Fruit fly (Drosophila melanogaster) whole organism, wandering third instar larva: ENCODE results near the gene CheA29a.

Experiments used
- CG32264 ChIP-seq: fragments of 200-800 bp; sonication (Bioruptor generic); optimal IDR thresholded peaks from 2 replicates; lab custom pipeline; 2016; ENCODE audit warnings: missing biosample characterization, missing genetic modification characterization
- CG9705 ChIP-seq: fragments of 200-800 bp; sonication (Bioruptor generic); optimal IDR thresholded peaks from 2 replicates; lab custom pipeline; 2018; ENCODE audit warnings: missing biosample characterization, mild to moderate bottlenecking, missing genetic modification characterization
- CrebA ChIP-seq: fragments of 200-800 bp; sonication (Bioruptor generic); optimal IDR thresholded peaks from 2 replicates; lab custom pipeline; 2016; ENCODE audit warnings: missing biosample characterization, mild to moderate bottlenecking, missing genetic modification characterization, borderline replicate concordance
- Dfd ChIP-seq: fragments of >200 bp; optimal IDR thresholded peaks from 2 replicates; lab custom pipeline; 2017; ENCODE audit warnings: missing biosample characterization, missing genetic modification characterization
- HLH106 ChIP-seq: fragments of 200-800 bp; optimal IDR thresholded peaks from 3 replicates; lab custom pipeline; 2019; ENCODE audit warnings: missing biosample characterization, mild to moderate bottlenecking, missing genetic modification characterization, moderate library complexity
- Hnf4 ChIP-seq: fragments of 200-800 bp; sonication (Bioruptor generic); optimal IDR thresholded peaks from 2 replicates; lab custom pipeline; 2016; ENCODE audit warnings: missing biosample characterization, mild to moderate bottlenecking, missing genetic modification characterization
- Jra ChIP-seq: sonication (Bioruptor generic); optimal IDR thresholded peaks from 2 replicates; lab custom pipeline; 2016; ENCODE audit warnings: missing biosample characterization, missing genetic modification characterization
- Myc ChIP-seq: fragments of >200 bp; optimal IDR thresholded peaks from 2 replicates; lab custom pipeline; 2017
- N ChIP-seq: fragments of >200 bp; optimal IDR thresholded peaks from 2 replicates; lab custom pipeline; 2018; ENCODE audit warnings: missing biosample characterization, missing external identifiers, missing genetic modification characterization
- Vsx2 ChIP-seq: fragments of 200-300, 225-300 bp; sonication (Bioruptor generic); optimal IDR thresholded peaks from 2 replicates; lab custom pipeline; 2018; ENCODE audit warnings: missing biosample characterization, missing genetic modification characterization; ENCODE audit not compliant: partially characterized antibody
- h ChIP-seq: fragments of 200-800 bp; sonication (Bioruptor generic); optimal IDR thresholded peaks from 3 replicates; lab custom pipeline; 2016; ENCODE audit warnings: missing biosample characterization, mild to moderate bottlenecking, missing genetic modification characterization
- sv ChIP-seq: fragments of 200-800 bp; sonication (Bioruptor generic); optimal IDR thresholded peaks from 3 replicates; lab custom pipeline; 2016; ENCODE audit warnings: missing biosample characterization, missing genetic modification characterization
- usp ChIP-seq: fragments of >200 bp; optimal IDR thresholded peaks from 2 replicates; lab custom pipeline; 2017; ENCODE audit warnings: missing biosample characterization, missing genetic modification characterization
- woc ChIP-seq: sonication (Bioruptor generic); optimal IDR thresholded peaks from 2 replicates; lab custom pipeline; 2016; ENCODE audit warnings: missing biosample characterization, mild to moderate bottlenecking, missing genetic modification characterization

dm6 chr2L:8451497-8451896 is 25.7 kb upstream of the CheA29a start:
- no peak for TF ChIP-seq CG32264
- TF ChIP-seq Hnf4 (GFP tag; lab: Kevin White, UChicago): peak; percentile 4
- no peak for TF ChIP-seq woc (GFP tag; lab: Kevin White, UChicago)
- no peak for TF ChIP-seq h (GFP tag; lab: Kevin White, UChicago)
- TF ChIP-seq Myc (lab: Kevin White, UChicago): no peak
- TF ChIP-seq CG9705 (GFP tag; lab: Kevin White, UChicago): no peak
- TF ChIP-seq Jra (GFP tag; lab: Kevin White, UChicago): no peak
- TF ChIP-seq usp (GFP tag; lab: Kevin White, UChicago): no peak
- TF ChIP-seq CrebA (GFP tag; lab: Kevin White, UChicago): no peak
- TF ChIP-seq Vsx2 (GFP tag; lab: Kevin White, UChicago): no peak
- no peak for TF ChIP-seq sv (GFP tag; lab: Kevin White, UChicago)
- no peak for TF ChIP-seq Dfd (GFP tag; lab: Kevin White, UChicago)
- no peak for TF ChIP-seq N (GFP tag; lab: Kevin White, UChicago)
- no peak for TF ChIP-seq HLH106 (tag; lab: Kevin White, UChicago)
